Worm (Caenorhabditis elegans): ENCODE results near the gene K05B2.4.

The K05B2.4 gene

ce11 chrX:4959440-4959839, 38.6 kb upstream of the K05B2.4 start:
- TF ChIP-seq ceh-36 (tag; optimal IDR thresholded peaks at IDR 0.05) (no peak), sea-1 (GFP tag; conservative IDR thresholded peaks at IDR 0.05) (0 out of 2 replicates have a peak, but pooled peaks have one; percentile 31)

DNA sequence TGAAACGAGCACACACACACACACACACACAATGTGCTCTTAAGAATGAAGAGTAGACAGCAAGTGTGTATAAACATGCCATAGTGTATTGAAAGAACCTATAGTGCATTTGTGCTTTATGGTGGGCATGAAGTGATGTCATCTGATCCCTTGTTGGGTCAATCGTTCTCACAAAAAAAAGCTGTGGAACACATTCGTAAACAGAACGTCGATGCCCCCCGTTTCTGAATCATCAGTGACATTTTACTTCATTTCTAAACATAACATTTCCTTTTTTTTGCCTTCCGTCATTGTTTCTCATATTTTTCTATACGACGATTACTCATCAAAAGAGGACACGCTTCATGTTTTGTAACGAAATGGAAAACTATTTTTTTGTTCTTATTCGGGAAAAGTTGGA, 38.2 kb upstream of the K05B2.4 start:
- TF ChIP-seq hnd-1 (tag; optimal IDR thresholded peaks at IDR 0.05) (no peak), ceh-36 (tag; optimal IDR thresholded peaks at IDR 0.05) (no peak), pes-1 (GFP tag; IDR thresholded peaks at IDR 0.05) (no peak), hmg-4 (GFP tag; optimal IDR thresholded peaks at IDR 0.05) (no peak), scrt-1 (GFP tag; IDR thresholded peaks at IDR 0.05) (no peak), sea-1 (GFP tag; conservative IDR thresholded peaks at IDR 0.05) (no peak), ama-1 (optimal IDR thresholded peaks at IDR 0.05) (no peak), B0310.2 (tag; optimal IDR thresholded peaks at IDR 0.05) (no peak), F13C5.2 (tag; optimal IDR thresholded peaks at IDR 0.05) (no peak), tbx-11 (GFP tag; IDR thresholded peaks at IDR 0.05) (no peak), ets-7 (tag; optimal IDR thresholded peaks at IDR 0.05) (no peak), ceh-13 (GFP tag; optimal IDR thresholded peaks at IDR 0.05) (no peak)

DNA sequence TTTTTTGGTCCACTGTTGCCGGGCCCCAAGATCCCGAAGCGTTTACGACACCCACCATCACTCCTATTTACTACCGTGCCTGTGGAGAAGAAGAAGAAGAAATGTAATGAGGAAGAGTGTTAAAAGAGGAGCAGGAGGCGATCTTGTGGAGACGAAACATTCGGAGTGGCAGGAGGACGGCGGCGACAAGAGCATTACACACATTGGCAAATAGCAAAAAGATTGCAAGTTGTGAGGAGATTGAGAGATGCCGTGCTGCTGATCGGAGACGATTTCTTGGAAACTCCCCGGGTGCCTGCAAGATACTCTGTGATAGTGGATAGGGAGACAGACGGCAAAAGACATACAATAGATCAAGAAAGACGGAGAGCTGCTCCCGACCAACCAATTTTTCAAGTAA, 36.5 kb upstream of the K05B2.4 start, which contains the start of gene M03F4.4:
TSS of gene M03F4.4 (minus strand) at position 160 of the 400 bp plus-strand sequence.
- TF ChIP-seq ama-1 (optimal IDR thresholded peaks at IDR 0.05) (no peak), hmg-4 (GFP tag; optimal IDR thresholded peaks at IDR 0.05) (peak; percentile 1), scrt-1 (GFP tag; IDR thresholded peaks at IDR 0.05) (no peak), ceh-36 (tag; optimal IDR thresholded peaks at IDR 0.05) (no peak), ets-7 (tag; optimal IDR thresholded peaks at IDR 0.05) (no peak), tbx-37 (GFP tag; conservative IDR thresholded peaks at IDR 0.05) (no peak), hmbx-1 (tag; optimal IDR thresholded peaks at IDR 0.05) (no peak)

- TF ChIP-seq hmg-4 (GFP tag; optimal IDR thresholded peaks at IDR 0.05) (no peak), ets-7 (tag; optimal IDR thresholded peaks at IDR 0.05) (no peak), hmbx-1 (tag; optimal IDR thresholded peaks at IDR 0.05) (no peak)
These were observed 27.0 kb upstream of the K05B2.4 start, which contains the start of gene tyra-3 for ce11 chrX:4947749-4948148. TSS of gene tyra-3 (plus strand) at chrX:4948049.

DNA sequence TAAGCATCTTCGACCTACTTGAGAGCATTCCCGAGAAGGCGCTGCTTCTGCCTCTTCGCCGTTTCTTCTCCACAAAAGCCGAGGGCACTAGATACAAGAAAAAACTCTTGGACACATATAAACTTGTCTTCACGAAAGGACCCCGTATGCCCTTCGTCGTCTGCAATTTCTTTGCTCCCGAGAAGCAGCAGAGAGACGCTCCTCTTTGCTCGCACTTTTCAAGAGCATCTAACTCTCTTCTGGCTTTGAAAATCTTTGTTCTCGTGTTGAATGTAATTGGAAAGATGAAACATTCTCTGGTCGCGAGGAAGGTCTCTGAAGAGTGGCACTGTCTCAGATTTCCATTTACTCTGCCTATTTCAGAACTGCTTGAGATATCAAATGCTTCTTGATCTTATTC, 18.2 kb upstream of the K05B2.4 start:
- TF ChIP-seq ets-7 (tag; optimal IDR thresholded peaks at IDR 0.05) (no peak), flt-1 (GFP tag; IDR thresholded peaks at IDR 0.05) (no peak), F13C5.2 (tag; optimal IDR thresholded peaks at IDR 0.05) (no peak), hmbx-1 (tag; optimal IDR thresholded peaks at IDR 0.05) (no peak), sea-1 (GFP tag; conservative IDR thresholded peaks at IDR 0.05) (no peak), tra-4 (tag; optimal IDR thresholded peaks at IDR 0.05) (no peak), ceh-36 (tag; optimal IDR thresholded peaks at IDR 0.05) (no peak), hnd-1 (tag; optimal IDR thresholded peaks at IDR 0.05) (no peak)

DNA sequence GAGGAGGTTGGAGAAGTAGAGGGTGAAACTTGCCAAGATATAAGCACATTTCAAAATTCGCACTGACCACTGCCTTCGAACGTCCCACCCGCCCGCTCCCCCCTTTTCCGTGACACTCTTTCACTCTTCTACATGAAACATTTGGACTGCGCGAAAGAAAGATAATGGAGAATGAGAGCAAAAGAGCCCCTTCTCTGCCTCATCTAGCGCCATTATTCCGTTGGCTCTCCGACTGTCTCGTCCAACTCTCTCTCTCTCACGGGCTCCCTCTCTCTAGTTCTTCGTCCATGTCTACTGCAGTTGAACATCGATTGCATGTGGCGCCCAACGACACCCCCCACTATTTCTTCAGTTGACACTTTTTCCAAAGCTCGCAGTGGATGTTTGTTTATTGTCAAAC, 12.2 kb upstream of the K05B2.4 start:
- no peak for TF ChIP-seq B0310.2 (tag; optimal IDR thresholded peaks at IDR 0.05)
- no peak for TF ChIP-seq F13C5.2 (tag; optimal IDR thresholded peaks at IDR 0.05)
- no peak for TF ChIP-seq sea-1 (GFP tag; conservative IDR thresholded peaks at IDR 0.05)
- no peak for TF ChIP-seq pes-1 (GFP tag; IDR thresholded peaks at IDR 0.05)
- TF ChIP-seq scrt-1 (GFP tag; IDR thresholded peaks at IDR 0.05): no peak
- no peak for TF ChIP-seq ama-1 (optimal IDR thresholded peaks at IDR 0.05)

- TF ChIP-seq tbx-11 (GFP tag; IDR thresholded peaks at IDR 0.05) (no peak), scrt-1 (GFP tag; IDR thresholded peaks at IDR 0.05) (no peak), ceh-13 (GFP tag; optimal IDR thresholded peaks at IDR 0.05) (no peak), ama-1 (optimal IDR thresholded peaks at IDR 0.05) (no peak), pes-1 (GFP tag; IDR thresholded peaks at IDR 0.05) (no peak), sea-1 (GFP tag; conservative IDR thresholded peaks at IDR 0.05) (no peak), hnd-1 (tag; optimal IDR thresholded peaks at IDR 0.05) (no peak), F13C5.2 (tag; optimal IDR thresholded peaks at IDR 0.05) (no peak), aly-1 (tag; optimal IDR thresholded peaks at IDR 0.05) (no peak), ets-7 (tag; optimal IDR thresholded peaks at IDR 0.05) (no peak), hmbx-1 (tag; optimal IDR thresholded peaks at IDR 0.05) (no peak), hmg-4 (GFP tag; optimal IDR thresholded peaks at IDR 0.05) (no peak), tbx-37 (GFP tag; conservative IDR thresholded peaks at IDR 0.05) (no peak), ceh-36 (tag; optimal IDR thresholded peaks at IDR 0.05) (no peak), B0310.2 (tag; optimal IDR thresholded peaks at IDR 0.05) (no peak), flt-1 (GFP tag; IDR thresholded peaks at IDR 0.05) (no peak), tra-4 (tag; optimal IDR thresholded peaks at IDR 0.05) (no peak)
These were observed 11.2 kb upstream of the K05B2.4 start for ce11 chrX:4932023-4932422.

DNA sequence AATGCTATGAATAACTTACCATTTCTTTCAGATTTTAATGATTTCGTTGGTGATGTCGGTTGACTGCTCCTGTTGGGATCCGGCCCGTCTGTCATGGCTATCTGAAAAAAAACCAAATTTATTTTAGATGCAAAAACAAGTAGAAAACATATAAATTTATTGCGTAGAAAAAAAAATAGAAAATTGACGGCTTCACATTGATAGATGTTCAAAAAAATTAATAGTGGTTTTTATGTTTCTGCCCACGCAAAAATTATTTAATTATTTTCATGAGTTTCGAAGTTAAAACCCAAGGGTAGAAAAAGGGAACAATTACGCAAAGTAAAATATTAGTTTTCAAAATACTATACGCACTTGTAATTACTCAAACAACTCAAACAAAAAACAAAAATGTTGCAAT, 8.9 kb upstream of the K05B2.4 start, which contains the start of gene mct-4:
TSS of gene mct-4 (minus strand) at position 101 of the 400 bp plus-strand sequence.
- TF ChIP-seq tbx-37 (GFP tag; conservative IDR thresholded peaks at IDR 0.05): no peak
- no peak for TF ChIP-seq tbx-11 (GFP tag; IDR thresholded peaks at IDR 0.05)

ce11 chrX:4928118-4928517, 7.3 kb upstream of the K05B2.4 start:
- TF ChIP-seq hmg-4 (GFP tag; optimal IDR thresholded peaks at IDR 0.05) (no peak), pes-1 (GFP tag; IDR thresholded peaks at IDR 0.05) (no peak), ama-1 (optimal IDR thresholded peaks at IDR 0.05) (no peak), F13C5.2 (tag; optimal IDR thresholded peaks at IDR 0.05) (no peak), tbx-37 (GFP tag; conservative IDR thresholded peaks at IDR 0.05) (no peak), ceh-13 (GFP tag; optimal IDR thresholded peaks at IDR 0.05) (no peak), B0310.2 (tag; optimal IDR thresholded peaks at IDR 0.05) (no peak), scrt-1 (GFP tag; IDR thresholded peaks at IDR 0.05) (no peak), tbx-11 (GFP tag; IDR thresholded peaks at IDR 0.05) (no peak), hnd-1 (tag; optimal IDR thresholded peaks at IDR 0.05) (no peak), hmbx-1 (tag; optimal IDR thresholded peaks at IDR 0.05) (no peak), aly-1 (tag; optimal IDR thresholded peaks at IDR 0.05) (no peak)

All from whole organism, early embryonic.